Worm (Caenorhabditis elegans) whole organism, L3 larva: Measurements from ENCODE around the gene mps-1.

Source experiments
- aly-2 ChIP-seq: fragments of 150-350 bp; optimal IDR thresholded peaks from 2 replicates; lab custom pipeline; 2014; ENCODE audit warnings: missing biosample characterization, missing genetic modification characterization
- elt-3 ChIP-seq, 3 experiments: fragments of 150-350 bp in 1 of 3; sonication (generic microtip) in 2 of 3; optimal IDR thresholded peaks; 2 replicates in 2 of 3; 4 replicates in 1 of 3; lab custom pipeline; 2014 to 2017; ENCODE audit warnings: missing biosample characterization in 3 of 3, missing genetic modification characterization in 3 of 3
- jun-1 ChIP-seq: fragments of 150-350 bp; optimal IDR thresholded peaks from 2 replicates; lab custom pipeline; 2014; ENCODE audit warnings: missing biosample characterization, missing genetic modification reagents, missing genetic modification characterization
- lin-39 ChIP-seq: fragments of 150-350 bp; optimal IDR thresholded peaks from 2 replicates; lab custom pipeline; 2018; ENCODE audit warnings: missing biosample characterization, missing genetic modification reagents, missing genetic modification characterization
- mdl-1 ChIP-seq: fragments of 150-350 bp; optimal IDR thresholded peaks from 2 replicates; lab custom pipeline; 2014; ENCODE audit warnings: missing biosample characterization, missing genetic modification characterization
- nhr-11 ChIP-seq: fragments of 150-350 bp; optimal IDR thresholded peaks from 2 replicates; lab custom pipeline; 2014; ENCODE audit warnings: missing biosample characterization, missing genetic modification characterization
- nhr-76 ChIP-seq: fragments of 150-350 bp; sonication (generic microtip); optimal IDR thresholded peaks from 5 replicates; lab custom pipeline; 2014; ENCODE audit warnings: missing biosample characterization, missing genetic modification characterization
- pqm-1 ChIP-seq: fragments of 150-350 bp; optimal IDR thresholded peaks from 2 replicates; lab custom pipeline; 2017; ENCODE audit warnings: missing biosample characterization, missing genetic modification characterization, inconsistent platforms
- snpc-4 ChIP-seq: fragments of 150-350 bp; optimal IDR thresholded peaks from 2 replicates; lab custom pipeline; 2014; ENCODE audit warnings: missing biosample characterization, missing genetic modification characterization
- unc-62 ChIP-seq: fragments of 150-350 bp; sonication (generic microtip); optimal IDR thresholded peaks from 4 replicates; lab custom pipeline; 2014; ENCODE audit warnings: missing biosample characterization, missing genetic modification reagents, missing genetic modification characterization
- zag-1 ChIP-seq: fragments of 150-350 bp; optimal IDR thresholded peaks from 2 replicates; lab custom pipeline; 2014; ENCODE audit warnings: missing biosample characterization, missing genetic modification characterization

- TF ChIP-seq elt-3 (tag; optimal IDR thresholded peaks at IDR 0.05; lab: Kevin White, UChicago): no peak
- no peak for TF ChIP-seq jun-1 (tag; lab: Kevin White, UChicago)
- no peak for TF ChIP-seq lin-39
- no peak for TF ChIP-seq pqm-1 (tag; lab: Kevin White, UChicago)
- no peak for TF ChIP-seq aly-2 (tag; lab: Kevin White, UChicago)
- no peak for TF ChIP-seq nhr-76 (tag; lab: Kevin White, UChicago)
- TF ChIP-seq mdl-1: no peak
- TF ChIP-seq nhr-11 (tag; lab: Kevin White, UChicago): no peak
- no peak for TF ChIP-seq unc-62 (GFP tag; lab: Kevin White, UChicago)
- no peak for TF ChIP-seq zag-1 (tag; lab: Kevin White, UChicago)
- TF ChIP-seq snpc-4 (tag; lab: Kevin White, UChicago): no peak
Observed at ce11 chrII:6288104-6288503, 6.1 kb downstream of the mps-1 start.
